Fruit fly (Drosophila melanogaster) whole organism, embryonic: Measurements from ENCODE around the gene eIF4G2.

Source experiments
- Awh ChIP-seq: fragments of 200-800 bp; sonication (Bioruptor generic); IDR thresholded peaks from 2 replicates; pipeline ENCODE4, ENCODE4 v1.3.6; 2022; ENCODE audit warnings: missing biosample characterization, missing genetic modification characterization
- Blimp-1 ChIP-seq: fragments of 200-800 bp; sonication (Bioruptor generic); optimal IDR thresholded peaks from 3 replicates; lab custom pipeline; 2018; ENCODE audit warnings: missing biosample characterization, missing genetic modification characterization, mild to moderate bottlenecking, moderate library complexity, missing genetic modification reagents
- CG10321 ChIP-seq: fragments of 200-800 bp; sonication (Bioruptor generic); IDR thresholded peaks from 2 replicates; pipeline ENCODE4 v1.3.6; 2022; ENCODE audit warnings: missing biosample characterization, missing genetic modification characterization
- CG12155 ChIP-seq: fragments of 200-800 bp; sonication (Bioruptor generic); optimal IDR thresholded peaks from 3 replicates; lab custom pipeline; 2016; ENCODE audit warnings: missing biosample characterization, missing genetic modification characterization
- CG13296 ChIP-seq: fragments of 200-800 bp; sonication (Bioruptor generic); optimal IDR thresholded peaks from 3 replicates; lab custom pipeline; 2018; ENCODE audit warnings: missing biosample characterization, mild to moderate bottlenecking, missing genetic modification characterization
- CG13424 ChIP-seq: fragments of 200-800 bp; sonication (Bioruptor generic); optimal IDR thresholded peaks from 2 replicates; lab custom pipeline; 2019; ENCODE audit warnings: missing biosample characterization, mild to moderate bottlenecking, missing genetic modification characterization, moderate library complexity
- CG13624 ChIP-seq: fragments of 200-800 bp; sonication (Bioruptor generic); optimal IDR thresholded peaks from 2 replicates; lab custom pipeline; 2016; ENCODE audit warnings: missing biosample characterization, missing genetic modification characterization
- CG16863 ChIP-seq: fragments of 200-800 bp; sonication (Bioruptor generic); optimal IDR thresholded peaks from 3 replicates; lab custom pipeline; 2016; ENCODE audit warnings: missing biosample characterization, missing genetic modification characterization
- CG17186 ChIP-seq: fragments of 200-800 bp; sonication (Bioruptor generic); optimal IDR thresholded peaks from 3 replicates; lab custom pipeline; 2017; ENCODE audit warnings: missing biosample characterization, missing genetic modification reagents, missing genetic modification characterization
- CG17568 ChIP-seq: fragments of 200-800 bp; sonication (Bioruptor generic); optimal IDR thresholded peaks from 2 replicates; lab custom pipeline; 2018; ENCODE audit warnings: missing biosample characterization, mild to moderate bottlenecking, missing genetic modification characterization, moderate library complexity
- CG17802 ChIP-seq: fragments of 200-800 bp; sonication (Bioruptor generic); optimal IDR thresholded peaks from 2 replicates; lab custom pipeline; 2018; ENCODE audit warnings: missing biosample characterization, mild to moderate bottlenecking, missing genetic modification characterization, moderate library complexity
- CG2889 ChIP-seq: fragments of 200-800 bp; sonication (Bioruptor generic); IDR thresholded peaks from 3 replicates; pipeline ENCODE4 v1.3.6; 2022; ENCODE audit warnings: missing biosample characterization, missing genetic modification characterization
- CG7963 ChIP-seq: fragments of 200-800 bp; sonication (Bioruptor generic); IDR thresholded peaks from 3 replicates; pipeline ENCODE4 v1.3.6; 2022; ENCODE audit warnings: missing biosample characterization, missing genetic modification characterization; ENCODE audit not compliant: partially characterized antibody
- CG9817 ChIP-seq: fragments of 200-800 bp; sonication (Bioruptor generic); optimal IDR thresholded peaks from 2 replicates; lab custom pipeline; 2018; ENCODE audit warnings: missing biosample characterization, mild to moderate bottlenecking, missing genetic modification characterization, moderate library complexity
- CG9932 ChIP-seq: fragments of 200-800 bp; sonication (Bioruptor generic); IDR thresholded peaks from 2 replicates; pipeline ENCODE4 v1.3.6; 2022; ENCODE audit warnings: missing biosample characterization, missing genetic modification characterization
- Dbx ChIP-seq: fragments of 200-800 bp; sonication (Bioruptor generic); IDR thresholded peaks from 3 replicates; pipeline ENCODE4 v1.3.6; 2022; ENCODE audit warnings: missing biosample characterization, missing genetic modification characterization
- Ets97D ChIP-seq: fragments of 200-800 bp; sonication (Bioruptor generic); optimal IDR thresholded peaks from 3 replicates; lab custom pipeline; 2016; ENCODE audit warnings: missing biosample characterization, missing genetic modification characterization
- Gsc ChIP-seq: fragments of 200-800 bp; sonication (Bioruptor generic); IDR thresholded peaks from 2 replicates; pipeline ENCODE4 v1.3.6; 2022; ENCODE audit warnings: missing biosample characterization, missing genetic modification characterization
- Gug ChIP-seq: fragments of 200-800 bp; sonication (Bioruptor generic); IDR thresholded peaks from 4 replicates; pipeline ENCODE4 v1.3.6; 2022; ENCODE audit warnings: missing biosample characterization, missing genetic modification characterization
- HLH4C ChIP-seq: fragments of 200-800 bp; sonication (Bioruptor generic); IDR thresholded peaks from 3 replicates; pipeline ENCODE4 v1.3.6; 2022; ENCODE audit warnings: missing biosample characterization, missing genetic modification characterization; ENCODE audit not compliant: partially characterized antibody
- Hr39 ChIP-seq: fragments of >200 bp; optimal IDR thresholded peaks from 2 replicates; lab custom pipeline; 2017
- Kr ChIP-seq: fragments of 200-800 bp; sonication (Bioruptor generic); optimal IDR thresholded peaks from 2 replicates; lab custom pipeline; 2017; ENCODE audit warnings: missing biosample characterization, mild to moderate bottlenecking, missing genetic modification characterization
- Nf-YC ChIP-seq: fragments of 200-800 bp; optimal IDR thresholded peaks from 3 replicates; lab custom pipeline; 2019; ENCODE audit warnings: missing biosample characterization, mild to moderate bottlenecking, missing genetic modification characterization, moderate library complexity
- Pdp1 ChIP-seq, 2 experiments: fragments of 200-800 bp; sonication (Bioruptor generic); optimal IDR thresholded peaks; 3 replicates each; lab custom pipeline; 2016; ENCODE audit warnings: missing biosample characterization in 2 of 2, missing genetic modification characterization in 2 of 2, mild to moderate bottlenecking in 1 of 2, moderate library complexity in 1 of 2
- Sin3A ChIP-seq: fragments of >200 bp; optimal IDR thresholded peaks from 2 replicates; lab custom pipeline; 2018
- Vsx1 ChIP-seq: fragments of 200-800 bp; sonication (Bioruptor generic); optimal IDR thresholded peaks from 2 replicates; lab custom pipeline; 2017; ENCODE audit warnings: missing biosample characterization, mild to moderate bottlenecking, missing genetic modification characterization, missing genetic modification reagents
- abd-A ChIP-seq: fragments of 200-800 bp; sonication (Bioruptor generic); optimal IDR thresholded peaks from 3 replicates; lab custom pipeline; 2019; ENCODE audit warnings: missing biosample characterization, mild to moderate bottlenecking, missing genetic modification characterization, moderate library complexity
- bab2 ChIP-seq: fragments of 200-800 bp; sonication (Bioruptor generic); optimal IDR thresholded peaks from 2 replicates; lab custom pipeline; 2016; ENCODE audit warnings: missing biosample characterization, missing genetic modification characterization
- cg ChIP-seq: fragments of 200-800 bp; sonication (Bioruptor generic); optimal IDR thresholded peaks from 3 replicates; lab custom pipeline; 2019; ENCODE audit warnings: missing biosample characterization, mild to moderate bottlenecking, missing genetic modification characterization, moderate library complexity
- cwo ChIP-seq: fragments of 200-800 bp; sonication (Bioruptor generic); optimal IDR thresholded peaks from 3 replicates; lab custom pipeline; 2017; ENCODE audit warnings: missing biosample characterization, missing genetic modification characterization, mild to moderate bottlenecking, moderate library complexity, missing genetic modification reagents
- dmrt11E ChIP-seq: fragments of 200-800 bp; sonication (Bioruptor generic); optimal IDR thresholded peaks from 3 replicates; lab custom pipeline; 2018; ENCODE audit warnings: missing biosample characterization, mild to moderate bottlenecking, missing genetic modification characterization, moderate library complexity
- emc ChIP-seq: fragments of 200-800 bp; sonication (Bioruptor generic); optimal IDR thresholded peaks from 2 replicates; lab custom pipeline; 2016; ENCODE audit warnings: missing biosample characterization, missing genetic modification characterization
- eyg ChIP-seq: fragments of 200-800 bp; sonication (Bioruptor generic); optimal IDR thresholded peaks from 3 replicates; lab custom pipeline; 2016; ENCODE audit warnings: missing biosample characterization, missing genetic modification characterization
- lab ChIP-seq: fragments of 200-800 bp; sonication (Bioruptor generic); optimal IDR thresholded peaks from 3 replicates; lab custom pipeline; 2017; ENCODE audit warnings: missing biosample characterization, missing genetic modification characterization, mild to moderate bottlenecking, moderate library complexity, missing genetic modification reagents
- luna ChIP-seq: fragments of 200-800 bp; sonication (Bioruptor generic); optimal IDR thresholded peaks from 2 replicates; lab custom pipeline; 2016; ENCODE audit warnings: missing biosample characterization, missing genetic modification characterization
- mirr ChIP-seq: fragments of 200-800 bp; sonication (Bioruptor generic); optimal IDR thresholded peaks from 3 replicates; lab custom pipeline; 2018; ENCODE audit warnings: missing biosample characterization, mild to moderate bottlenecking, missing genetic modification characterization
- nau ChIP-seq: fragments of 200-800 bp; sonication (Bioruptor generic); optimal IDR thresholded peaks from 3 replicates; lab custom pipeline; 2017; ENCODE audit warnings: missing biosample characterization, mild to moderate bottlenecking, missing genetic modification characterization, missing genetic modification reagents
- sd ChIP-seq: fragments of 200-800 bp; sonication (Bioruptor generic); optimal IDR thresholded peaks from 3 replicates; lab custom pipeline; 2018; ENCODE audit warnings: missing biosample characterization, mild to moderate bottlenecking, missing genetic modification characterization, moderate library complexity
- sens ChIP-seq: fragments of 200-800 bp; sonication (Bioruptor generic); peaks from one replicate; lab custom pipeline; 2016; ENCODE audit warnings: missing biosample characterization, missing genetic modification characterization
- sob ChIP-seq: fragments of 200-800 bp; sonication (Bioruptor generic); IDR thresholded peaks from 2 replicates; pipeline ENCODE4 v1.3.6; 2022; ENCODE audit warnings: missing biosample characterization, missing genetic modification characterization
- sug ChIP-seq: fragments of 200-800 bp; optimal IDR thresholded peaks from 2 replicates; lab custom pipeline; 2019; ENCODE audit warnings: missing biosample characterization, mild to moderate bottlenecking, missing genetic modification characterization, moderate library complexity
- tgo ChIP-seq: fragments of 200-800 bp; sonication (Bioruptor generic); IDR thresholded peaks from 3 replicates; pipeline ENCODE4 v1.3.6; 2022; ENCODE audit warnings: missing biosample characterization, missing genetic modification characterization
- tin ChIP-seq: fragments of 200-800 bp; sonication (Bioruptor generic); optimal IDR thresholded peaks from 3 replicates; lab custom pipeline; 2016; ENCODE audit warnings: missing biosample characterization, missing genetic modification characterization
- tup ChIP-seq: fragments of 200-800 bp; sonication (Bioruptor generic); optimal IDR thresholded peaks from 2 replicates; lab custom pipeline; 2016; ENCODE audit warnings: missing biosample characterization, mild to moderate bottlenecking, missing genetic modification characterization, moderate library complexity
- vvl ChIP-seq: fragments of 200-800 bp; sonication (Bioruptor generic); IDR thresholded peaks from 2 replicates; pipeline ENCODE4 v1.3.6; 2022; ENCODE audit warnings: missing biosample characterization, missing genetic modification characterization
- wdn ChIP-seq: fragments of 200-800 bp; sonication (Bioruptor generic); IDR thresholded peaks from 2 replicates; pipeline ENCODE4 v1.3.6; 2022; ENCODE audit warnings: missing biosample characterization, missing genetic modification characterization

The eIF4G2 gene

DNA sequence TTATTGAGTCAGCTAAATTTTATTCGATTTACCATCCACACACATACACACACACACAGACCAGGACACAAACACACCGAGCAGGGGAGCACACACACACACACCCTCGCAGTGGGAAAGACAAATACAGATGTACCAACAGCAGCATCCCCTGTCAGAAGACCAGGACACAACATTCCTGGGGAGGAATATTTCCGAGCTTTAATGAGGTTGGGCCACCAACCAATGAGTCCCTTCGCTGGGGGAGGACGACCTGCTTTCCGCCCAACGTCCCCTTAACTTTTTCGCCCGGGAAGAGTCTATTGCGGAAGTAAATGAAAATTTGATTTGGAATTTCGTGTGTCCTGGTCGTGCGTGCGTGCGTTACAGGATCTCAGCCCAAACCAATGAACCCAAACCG is 8.1 kb upstream of the eIF4G2 start (continued):
- TF ChIP-seq mirr (GFP tag; lab: Kevin White, UChicago) (no peak), Hr39 (lab: Kevin White, UChicago) (no peak), Vsx1 (no peak), Nf-YC (tag; lab: Kevin White, UChicago) (peak; percentile 74), tin (GFP tag; lab: Kevin White, UChicago) (no peak), cwo (GFP tag; lab: Kevin White, UChicago) (no peak), cg (GFP tag; lab: Kevin White, UChicago) (peak; percentile 51), nau (GFP tag; lab: Kevin White, UChicago) (no peak), Gsc (GFP tag; lab: Robert Waterston, UW) (no peak), sob (GFP tag; lab: Robert Waterston, UW) (no peak), abd-A (tag; lab: Kevin White, UChicago) (peak; percentile 70)

DNA sequence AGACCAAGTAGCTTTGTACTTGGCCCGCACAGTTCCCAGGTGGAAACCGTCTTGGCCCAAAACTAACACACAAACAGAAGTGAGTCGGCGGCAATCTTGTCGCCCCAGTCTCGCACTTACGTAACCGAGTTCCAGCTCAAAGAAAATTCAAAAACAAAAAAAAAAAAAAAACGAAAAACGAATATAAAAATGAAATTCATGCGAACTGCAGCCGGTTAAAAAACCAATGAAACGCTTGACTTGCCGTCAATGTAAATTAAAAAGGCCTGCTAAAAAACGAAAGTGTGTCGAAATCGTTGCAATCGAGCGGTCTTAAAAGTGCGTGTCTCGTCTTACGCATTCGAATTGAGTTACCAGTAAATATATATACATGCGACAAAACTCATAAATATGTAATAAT is 4.6 kb upstream of the eIF4G2 start:
- TF ChIP-seq Blimp-1 (GFP tag; lab: Kevin White, UChicago) (peak; percentile 27), bab2 (GFP tag; lab: Kevin White, UChicago) (no peak), Pdp1 (GFP tag; optimal IDR thresholded peaks at IDR 0.05; lab: Kevin White, UChicago) (peak in 1 of 2 experiments; percentile 80), CG9932 (GFP tag; lab: Robert Waterston, UW) (0 out of 2 replicates have a peak, but pooled peaks have one; percentile 9), Dbx (GFP tag; lab: Robert Waterston, UW) (no peak)

DNA sequence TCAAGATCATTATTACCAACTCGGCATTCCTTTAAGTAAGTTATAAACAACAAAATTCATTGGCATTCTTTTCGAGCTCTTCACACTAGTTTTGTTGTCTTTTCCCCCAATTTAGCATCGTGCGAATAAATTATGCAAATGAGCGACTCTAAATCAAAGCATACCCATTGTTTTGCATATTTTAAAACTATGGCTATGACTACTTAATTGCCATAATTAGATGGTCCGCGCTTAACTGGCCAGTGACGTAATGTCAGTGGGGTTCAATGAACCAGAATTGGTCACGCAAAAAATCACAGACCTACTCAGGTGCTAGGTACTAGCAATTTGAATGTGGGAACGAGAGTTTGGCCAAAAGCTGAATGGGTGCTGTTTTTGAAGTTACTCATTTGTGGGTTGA is 3.9 kb upstream of the eIF4G2 start:
- peak; percentile 48 for TF ChIP-seq sd (tag; lab: Kevin White, UChicago)
- TF ChIP-seq Awh (GFP tag; lab: Robert Waterston, UW): 0 out of 2 replicates have a peak, but pooled peaks have one; percentile 36
- no peak for TF ChIP-seq CG17568 (GFP tag; lab: Kevin White, UChicago)
- peak; percentile 2 for TF ChIP-seq sens (GFP tag; lab: Kevin White, UChicago)
- TF ChIP-seq abd-A (tag; lab: Kevin White, UChicago): peak; percentile 50
- TF ChIP-seq vvl (GFP tag; lab: Robert Waterston, UW): peak; percentile 66
- TF ChIP-seq, all 482 proteins: peak for 5

DNA sequence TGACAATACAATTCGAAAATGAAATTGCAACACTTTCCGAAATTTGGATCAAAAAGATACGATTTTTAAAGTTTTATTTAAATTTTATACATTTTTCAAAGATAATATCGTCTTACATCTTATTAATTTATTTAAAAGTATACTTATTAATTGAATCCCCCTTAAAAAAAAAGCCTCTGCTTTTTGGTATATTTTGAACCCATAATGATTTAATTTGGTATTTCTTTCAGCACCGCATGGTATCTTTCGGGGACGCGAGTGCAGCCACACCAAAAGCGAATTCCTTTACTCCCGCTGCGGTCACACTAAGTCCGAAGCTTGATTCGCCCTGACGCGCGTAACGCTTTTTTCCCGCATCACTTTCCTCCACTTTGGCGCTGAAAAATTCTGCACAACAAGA is 1.3 kb upstream of the eIF4G2 start:
- no peak for TF ChIP-seq tgo (GFP tag; lab: Robert Waterston, UW)
- no peak for TF ChIP-seq emc
- no peak for TF ChIP-seq HLH4C (GFP tag; lab: Robert Waterston, UW)
- TF ChIP-seq tup (GFP tag; lab: Kevin White, UChicago): no peak
- TF ChIP-seq Gug: no peak
- TF ChIP-seq Sin3A (lab: Kevin White, UChicago): peak; percentile 37
- TF ChIP-seq CG17802: no peak
- peak; percentile 25 for TF ChIP-seq lab (GFP tag; lab: Kevin White, UChicago)
- TF ChIP-seq CG13624 (GFP tag; lab: Kevin White, UChicago): no peak
- TF ChIP-seq CG7963 (GFP tag; lab: Robert Waterston, UW): 0 out of 3 replicates have a peak, but pooled peaks have one; percentile 21
- peak; percentile 73 for TF ChIP-seq Ets97D
- peak; percentile 34 for TF ChIP-seq CG12155 (GFP tag; lab: Kevin White, UChicago)
- no peak for TF ChIP-seq CG16863 (GFP tag; lab: Kevin White, UChicago)
- TF ChIP-seq sug (tag; lab: Kevin White, UChicago): no peak
- TF ChIP-seq luna (GFP tag; lab: Kevin White, UChicago): no peak
- no peak for TF ChIP-seq CG2889 (GFP tag; lab: Robert Waterston, UW)
- TF ChIP-seq eyg (GFP tag; lab: Kevin White, UChicago): no peak
- TF ChIP-seq CG17186 (GFP tag; lab: Kevin White, UChicago): no peak
- peak; percentile 12 for TF ChIP-seq Nf-YC (tag; lab: Kevin White, UChicago)
- TF ChIP-seq CG13424 (tag; lab: Kevin White, UChicago): peak; percentile 47
- TF ChIP-seq CG13296 (GFP tag; lab: Kevin White, UChicago): no peak
- TF ChIP-seq dmrt11E (tag; lab: Kevin White, UChicago): no peak
- TF ChIP-seq Pdp1 (GFP tag; optimal IDR thresholded peaks at IDR 0.05; lab: Kevin White, UChicago): peak in 1 of 2 experiments; percentile 59
- no peak for TF ChIP-seq Kr (GFP tag; lab: Kevin White, UChicago)
- TF ChIP-seq CG9817 (tag; lab: Kevin White, UChicago): peak; percentile 57
- no peak for TF ChIP-seq CG10321 (GFP tag; lab: Robert Waterston, UW)
- TF ChIP-seq wdn (GFP tag; lab: Robert Waterston, UW): no peak
